Fruit fly (Drosophila melanogaster) whole organism, embryonic: ENCODE data around the gene Unc50.

ENCODE experiments used
- ATbp ChIP-seq: fragments of 200-800 bp; sonication (Bioruptor generic); optimal IDR thresholded peaks from 2 replicates; lab custom pipeline; 2017; ENCODE audit warnings: missing biosample characterization, mild to moderate bottlenecking, missing genetic modification characterization, missing genetic modification reagents
- Atf3 ChIP-seq: fragments of 200-800 bp; sonication (Bioruptor generic); optimal IDR thresholded peaks from 3 replicates; lab custom pipeline; 2016; ENCODE audit warnings: missing biosample characterization, missing genetic modification characterization
- CG10543 ChIP-seq: fragments of 200-800 bp; sonication (Bioruptor generic); optimal IDR thresholded peaks from 3 replicates; lab custom pipeline; 2017; ENCODE audit warnings: missing biosample characterization, mild to moderate bottlenecking, missing genetic modification characterization, moderate library complexity
- CG14441 ChIP-seq: fragments of 200-800 bp; sonication (Bioruptor generic); IDR thresholded peaks from 2 replicates; pipeline ENCODE4 v1.3.6; 2022; ENCODE audit warnings: missing biosample characterization, missing genetic modification characterization
- CG15073 ChIP-seq: fragments of 200-800 bp; sonication (Bioruptor generic); optimal IDR thresholded peaks from 2 replicates; lab custom pipeline; 2016; ENCODE audit warnings: missing biosample characterization, missing genetic modification characterization
- CG1602 ChIP-seq: fragments of 200-800 bp; sonication (Bioruptor generic); optimal IDR thresholded peaks from 3 replicates; lab custom pipeline; 2016; ENCODE audit warnings: missing biosample characterization, missing genetic modification characterization
- CG16813 ChIP-seq: fragments of 200-800 bp; sonication (Bioruptor generic); IDR thresholded peaks from 3 replicates; pipeline ENCODE4 v1.3.6; 2022; ENCODE audit warnings: missing biosample characterization, missing genetic modification characterization; ENCODE audit not compliant: partially characterized antibody
- CG17568 ChIP-seq: fragments of 200-800 bp; sonication (Bioruptor generic); optimal IDR thresholded peaks from 2 replicates; lab custom pipeline; 2018; ENCODE audit warnings: missing biosample characterization, mild to moderate bottlenecking, missing genetic modification characterization, moderate library complexity
- CG2199 ChIP-seq: fragments of 200-800 bp; sonication (Bioruptor generic); IDR thresholded peaks from 3 replicates; pipeline ENCODE4 v1.3.6; 2022; ENCODE audit warnings: missing biosample characterization, missing genetic modification characterization
- CG2202 ChIP-seq: fragments of 200-800 bp; sonication (Bioruptor generic); optimal IDR thresholded peaks from 2 replicates; lab custom pipeline; 2018; ENCODE audit warnings: missing biosample characterization, mild to moderate bottlenecking, missing genetic modification characterization
- CG2875 ChIP-seq: fragments of 200-800 bp; sonication (Bioruptor generic); optimal IDR thresholded peaks from 2 replicates; lab custom pipeline; 2017; ENCODE audit warnings: missing biosample characterization, mild to moderate bottlenecking, missing genetic modification characterization, missing genetic modification reagents
- CG3065 ChIP-seq: fragments of 200-800 bp; sonication (Bioruptor generic); optimal IDR thresholded peaks from 2 replicates; lab custom pipeline; 2016; ENCODE audit warnings: missing biosample characterization, missing genetic modification characterization
- CG31388 ChIP-seq: fragments of 200-800 bp; sonication (Bioruptor generic); optimal IDR thresholded peaks from 2 replicates; lab custom pipeline; 2016; ENCODE audit warnings: missing biosample characterization, missing genetic modification characterization
- CG6175 ChIP-seq: fragments of 200-800 bp; sonication (Bioruptor generic); IDR thresholded peaks from 3 replicates; pipeline ENCODE4 v1.3.6; 2022; ENCODE audit warnings: missing biosample characterization, missing genetic modification characterization
- CG7556 ChIP-seq: fragments of 200-800 bp; sonication (Bioruptor generic); optimal IDR thresholded peaks from 2 replicates; lab custom pipeline; 2017; ENCODE audit warnings: missing biosample characterization, mild to moderate bottlenecking, missing genetic modification characterization
- CG7745 ChIP-seq: fragments of 200-800 bp; sonication (Bioruptor generic); optimal IDR thresholded peaks from 2 replicates; lab custom pipeline; 2018; ENCODE audit warnings: missing biosample characterization, mild to moderate bottlenecking, missing genetic modification characterization, moderate library complexity
- CG9876 ChIP-seq: fragments of 200-800 bp; sonication (Bioruptor generic); optimal IDR thresholded peaks from 2 replicates; lab custom pipeline; 2016; ENCODE audit warnings: missing biosample characterization, missing genetic modification characterization
- CG9932 ChIP-seq: fragments of 200-800 bp; sonication (Bioruptor generic); IDR thresholded peaks from 2 replicates; pipeline ENCODE4 v1.3.6; 2022; ENCODE audit warnings: missing biosample characterization, missing genetic modification characterization
- Dad ChIP-seq: fragments of 200-800 bp; sonication (Bioruptor generic); optimal IDR thresholded peaks from 3 replicates; lab custom pipeline; 2016; ENCODE audit warnings: missing biosample characterization, missing genetic modification characterization
- Dref ChIP-seq: fragments of 200-800 bp; sonication (Bioruptor generic); IDR thresholded peaks from 2 replicates; pipeline ENCODE4 v1.3.6; 2022; ENCODE audit warnings: missing biosample characterization, missing genetic modification characterization
- HLHmδ ChIP-seq: fragments of 200-800 bp; sonication (Bioruptor generic); optimal IDR thresholded peaks from 2 replicates; lab custom pipeline; 2018; ENCODE audit warnings: missing biosample characterization, mild to moderate bottlenecking, missing genetic modification characterization, moderate library complexity
- Kr ChIP-seq: fragments of 200-800 bp; sonication (Bioruptor generic); optimal IDR thresholded peaks from 2 replicates; lab custom pipeline; 2017; ENCODE audit warnings: missing biosample characterization, mild to moderate bottlenecking, missing genetic modification characterization
- Lhr ChIP-seq: fragments of 200-800 bp; sonication (Bioruptor generic); optimal IDR thresholded peaks from 3 replicates; lab custom pipeline; 2017; ENCODE audit warnings: mild to moderate bottlenecking, missing biosample characterization, missing genetic modification reagents, missing genetic modification characterization
- Mes4 ChIP-seq: fragments of 200-800 bp; sonication (Bioruptor generic); optimal IDR thresholded peaks from 2 replicates; lab custom pipeline; 2016; ENCODE audit warnings: missing biosample characterization, missing genetic modification characterization
- NC2β ChIP-seq: fragments of 200-800 bp; sonication (Bioruptor generic); optimal IDR thresholded peaks from 2 replicates; lab custom pipeline; 2016; ENCODE audit warnings: missing biosample characterization, missing genetic modification characterization
- NFAT ChIP-seq: fragments of 200-800 bp; sonication (Bioruptor generic); IDR thresholded peaks from 2 replicates; pipeline ENCODE4 v1.3.6; 2022; ENCODE audit warnings: missing biosample characterization, missing genetic modification characterization
- NK7.1 ChIP-seq: fragments of 200-800 bp; sonication (Bioruptor generic); optimal IDR thresholded peaks from 3 replicates; lab custom pipeline; 2016; ENCODE audit warnings: missing biosample characterization, missing genetic modification characterization
- Oli ChIP-seq: fragments of 200-800 bp; sonication (Bioruptor generic); optimal IDR thresholded peaks from 2 replicates; lab custom pipeline; 2018; ENCODE audit warnings: missing biosample characterization, mild to moderate bottlenecking, missing genetic modification characterization, moderate library complexity
- Pdp1 ChIP-seq, 2 experiments: fragments of 200-800 bp; sonication (Bioruptor generic); optimal IDR thresholded peaks; 3 replicates each; lab custom pipeline; 2016; ENCODE audit warnings: missing biosample characterization in 2 of 2, missing genetic modification characterization in 2 of 2, mild to moderate bottlenecking in 1 of 2, moderate library complexity in 1 of 2
- Poxn ChIP-seq: fragments of 200-800 bp; sonication (Bioruptor generic); IDR thresholded peaks from 2 replicates; pipeline ENCODE4 v1.3.6; 2022; ENCODE audit warnings: missing biosample characterization, missing genetic modification characterization
- Rx ChIP-seq: fragments of 200-800 bp; sonication (Bioruptor generic); IDR thresholded peaks from 2 replicates; pipeline ENCODE4 v1.3.6; 2022; ENCODE audit warnings: missing biosample characterization, missing genetic modification characterization
- Scr ChIP-seq: fragments of 200-800 bp; sonication (Bioruptor generic); IDR thresholded peaks from 2 replicates; pipeline ENCODE4 v1.3.6; 2022; ENCODE audit warnings: missing biosample characterization, missing genetic modification characterization; ENCODE audit not compliant: partially characterized antibody
- Side ChIP-seq: fragments of 200-800 bp; sonication (Bioruptor generic); optimal IDR thresholded peaks from 2 replicates; lab custom pipeline; 2016; ENCODE audit warnings: missing biosample characterization, missing genetic modification characterization
- Spps ChIP-seq: fragments of 200-800 bp; sonication (Bioruptor generic); optimal IDR thresholded peaks from 2 replicates; lab custom pipeline; 2018; ENCODE audit warnings: missing biosample characterization, mild to moderate bottlenecking, missing genetic modification characterization
- Sry-δ ChIP-seq: fragments of 200-800 bp; sonication (Bioruptor generic); optimal IDR thresholded peaks from 2 replicates; lab custom pipeline; 2016; ENCODE audit warnings: missing biosample characterization, missing genetic modification characterization
- Ssrp ChIP-seq: fragments of 200-800 bp; sonication (Bioruptor generic); optimal IDR thresholded peaks from 2 replicates; lab custom pipeline; 2018; ENCODE audit warnings: missing biosample characterization, mild to moderate bottlenecking, missing genetic modification characterization, moderate library complexity
- az2 ChIP-seq: fragments of 200-800 bp; sonication (Bioruptor generic); optimal IDR thresholded peaks from 3 replicates; lab custom pipeline; 2016; ENCODE audit warnings: missing biosample characterization, missing genetic modification characterization
- bigmax ChIP-seq: fragments of 200-800 bp; sonication (Bioruptor generic); optimal IDR thresholded peaks from 2 replicates; lab custom pipeline; 2018; ENCODE audit warnings: missing biosample characterization, mild to moderate bottlenecking, missing genetic modification characterization
- bowl ChIP-seq: fragments of 200-800 bp; sonication (Bioruptor generic); IDR thresholded peaks from 2 replicates; pipeline ENCODE4 v1.3.6; 2022; ENCODE audit warnings: missing biosample characterization, missing genetic modification characterization
- bsh ChIP-seq, 2 experiments: fragments of 200-800 bp; sonication (Bioruptor generic); optimal IDR thresholded peaks; 2 replicates each; lab custom pipeline; 2017 to 2018; ENCODE audit warnings: mild to moderate bottlenecking in 2 of 2, missing biosample characterization in 2 of 2, missing genetic modification characterization in 2 of 2, moderate library complexity in 1 of 2
- eyg ChIP-seq: fragments of 200-800 bp; sonication (Bioruptor generic); optimal IDR thresholded peaks from 3 replicates; lab custom pipeline; 2016; ENCODE audit warnings: missing biosample characterization, missing genetic modification characterization
- gsb ChIP-seq: fragments of 200-800 bp; sonication (Bioruptor generic); IDR thresholded peaks from 2 replicates; pipeline ENCODE4 v1.3.6; 2022; ENCODE audit warnings: missing biosample characterization, missing genetic modification characterization
- lilli ChIP-seq: fragments of 200-800 bp; sonication (Bioruptor generic); optimal IDR thresholded peaks from 3 replicates; lab custom pipeline; 2016; ENCODE audit warnings: missing biosample characterization, missing genetic modification characterization
- odd ChIP-seq: fragments of 200-800 bp; sonication (Bioruptor generic); optimal IDR thresholded peaks from 2 replicates; lab custom pipeline; 2017; ENCODE audit warnings: missing biosample characterization, mild to moderate bottlenecking, missing genetic modification characterization
- sc ChIP-seq, 3 experiments: fragments of >200 bp in 2 of 3; fragments of 200-800 bp in 1 of 3; sonication (Bioruptor generic) in 1 of 3; optimal IDR thresholded peaks; 2 replicates in 2 of 3; 3 replicates in 1 of 3; lab custom pipeline; 2017; ENCODE audit warnings: mild to moderate bottlenecking in 1 of 3, missing biosample characterization in 1 of 3, missing genetic modification characterization in 1 of 3, missing genetic modification reagents in 1 of 3
- sens-2 ChIP-seq: fragments of 200-800 bp; sonication (Bioruptor generic); IDR thresholded peaks from 2 replicates; pipeline ENCODE4 v1.3.6; 2022; ENCODE audit warnings: missing biosample characterization, missing genetic modification characterization
- stwl ChIP-seq: fragments of 200-800 bp; sonication (Bioruptor generic); optimal IDR thresholded peaks from 3 replicates; lab custom pipeline; 2018; ENCODE audit warnings: missing biosample characterization, mild to moderate bottlenecking, missing genetic modification characterization, moderate library complexity
- sug ChIP-seq: fragments of 200-800 bp; optimal IDR thresholded peaks from 2 replicates; lab custom pipeline; 2019; ENCODE audit warnings: missing biosample characterization, mild to moderate bottlenecking, missing genetic modification characterization, moderate library complexity
- twi ChIP-seq: fragments of 200-800 bp; optimal IDR thresholded peaks from 2 replicates; lab custom pipeline; 2019; ENCODE audit warnings: missing biosample characterization, mild to moderate bottlenecking, missing genetic modification characterization, moderate library complexity
- wek ChIP-seq: fragments of 200-800 bp; sonication (Bioruptor generic); optimal IDR thresholded peaks from 3 replicates; lab custom pipeline; 2018; ENCODE audit warnings: missing biosample characterization, mild to moderate bottlenecking, missing genetic modification characterization, moderate library complexity

Unc50 gene

dm6 chr3R:8650741-8651140 lies 25.7 kb downstream of the Unc50 start, which contains the start of the genes Mkk4 and SLIRP2 (continued):
- TF ChIP-seq CG7745 (tag; lab: Kevin White, UChicago) (peak; percentile 80), CG10543 (GFP tag; lab: Kevin White, UChicago) (peak; percentile 98), eyg (peak; percentile 98), Rx (GFP tag; lab: Robert Waterston, UW) (peak; percentile 97), sens-2 (GFP tag; lab: Robert Waterston, UW) (peak; percentile 99), Kr (GFP tag; lab: Kevin White, UChicago) (peak; percentile 68), ATbp (GFP tag; lab: Kevin White, UChicago) (peak; percentile 97), NFAT (peak; percentile 98), sc (optimal IDR thresholded peaks at IDR 0.05; lab: Kevin White, UChicago) (no peak), sc (GFP tag; optimal IDR thresholded peaks at IDR 0.05; lab: Kevin White, UChicago) (peak; percentile 98), bowl (peak; percentile 97), CG1602 (GFP tag; lab: Kevin White, UChicago) (peak; percentile 100), Spps (tag; lab: Kevin White, UChicago) (peak; percentile 98), CG16813 (peak; percentile 87), bsh (GFP tag; optimal IDR thresholded peaks at IDR 0.05; lab: Kevin White, UChicago) (peak; percentile 95 to 99), sug (tag; lab: Kevin White, UChicago) (peak; percentile 98), stwl (tag; lab: Kevin White, UChicago) (peak; percentile 90), Atf3 (peak; percentile 99), CG2202 (tag; lab: Kevin White, UChicago) (peak; percentile 98), Oli (peak; percentile 99), Mes4 (GFP tag; lab: Kevin White, UChicago) (peak; percentile 98), odd (GFP tag; lab: Kevin White, UChicago) (peak; percentile 98), CG2199 (GFP tag; lab: Robert Waterston, UW) (peak; percentile 99), Pdp1 (GFP tag; optimal IDR thresholded peaks at IDR 0.05; lab: Kevin White, UChicago) (peak; percentile 99), CG15073 (GFP tag; lab: Kevin White, UChicago) (peak; percentile 92), CG9932 (GFP tag; lab: Robert Waterston, UW) (peak; percentile 99), twi (tag; lab: Kevin White, UChicago) (peak; percentile 98), CG7556 (GFP tag; lab: Kevin White, UChicago) (peak; percentile 98), CG17568 (GFP tag; lab: Kevin White, UChicago) (peak; percentile 98), gsb (GFP tag; lab: Robert Waterston, UW) (peak; percentile 98), Dref (GFP tag; lab: Robert Waterston, UW) (peak; percentile 87), Scr (GFP tag; lab: Robert Waterston, UW) (peak; percentile 87), lilli (GFP tag; lab: Kevin White, UChicago) (peak; percentile 100), wek (peak; percentile 91), HLHmδ (GFP tag; lab: Kevin White, UChicago) (peak; percentile 10), Side (GFP tag; lab: Kevin White, UChicago) (peak; percentile 99), NC2β (GFP tag; lab: Kevin White, UChicago) (peak; percentile 98), CG2875 (GFP tag; lab: Kevin White, UChicago) (peak; percentile 98), CG3065 (GFP tag; lab: Kevin White, UChicago) (peak; percentile 98), Ssrp (tag; lab: Kevin White, UChicago) (peak; percentile 99), NK7.1 (GFP tag; lab: Kevin White, UChicago) (peak; percentile 98), Lhr (GFP tag; lab: Kevin White, UChicago) (peak; percentile 97), Dad (GFP tag; lab: Kevin White, UChicago) (peak; percentile 99), Sry-δ (peak; percentile 99), CG14441 (peak; percentile 99), Poxn (GFP tag; lab: Robert Waterston, UW) (peak; percentile 97), CG9876 (GFP tag; lab: Kevin White, UChicago) (peak; percentile 97), CG6175 (GFP tag; lab: Robert Waterston, UW) (peak; percentile 98), CG31388 (peak; percentile 98), az2 (GFP tag; lab: Kevin White, UChicago) (peak; percentile 99), bigmax (GFP tag; lab: Kevin White, UChicago) (peak; percentile 72)
